Fruit fly (Drosophila melanogaster) whole organism, embryonic: ENCODE data around the gene CG12279.

Experiments
- C15 ChIP-seq: fragments of 200-800 bp; sonication (Bioruptor generic); IDR thresholded peaks from 3 replicates; pipeline ENCODE4 v1.3.6; 2022; ENCODE audit warnings: missing biosample characterization, missing genetic modification characterization
- CG10267 ChIP-seq: fragments of 200-800 bp; sonication (Bioruptor generic); optimal IDR thresholded peaks from 2 replicates; lab custom pipeline; 2018; ENCODE audit warnings: missing biosample characterization, mild to moderate bottlenecking, missing genetic modification characterization, moderate library complexity
- CG10274 ChIP-seq: fragments of 200-800 bp; sonication (Bioruptor generic); optimal IDR thresholded peaks from 3 replicates; lab custom pipeline; 2017; ENCODE audit warnings: missing biosample characterization, mild to moderate bottlenecking, missing genetic modification characterization
- CG10462 ChIP-seq: fragments of 200-800 bp; sonication (Bioruptor generic); optimal IDR thresholded peaks from 2 replicates; lab custom pipeline; 2016; ENCODE audit warnings: missing biosample characterization, missing genetic modification characterization
- CG12659 ChIP-seq: fragments of 200-800 bp; sonication (Bioruptor generic); optimal IDR thresholded peaks from 3 replicates; lab custom pipeline; 2017; ENCODE audit warnings: mild to moderate bottlenecking, missing biosample characterization, missing genetic modification reagents, missing genetic modification characterization
- CG14860 ChIP-seq: fragments of 200-800 bp; sonication (Bioruptor generic); IDR thresholded peaks from 3 replicates; pipeline ENCODE4 v1.3.6; 2022; ENCODE audit warnings: missing biosample characterization, missing genetic modification characterization; ENCODE audit not compliant: partially characterized antibody
- CG1529 ChIP-seq: fragments of 200-800 bp; sonication (Bioruptor generic); optimal IDR thresholded peaks from 3 replicates; lab custom pipeline; 2018; ENCODE audit warnings: missing biosample characterization, missing genetic modification characterization
- CG2202 ChIP-seq: fragments of 200-800 bp; sonication (Bioruptor generic); optimal IDR thresholded peaks from 2 replicates; lab custom pipeline; 2018; ENCODE audit warnings: missing biosample characterization, mild to moderate bottlenecking, missing genetic modification characterization
- CG3065 ChIP-seq: fragments of 200-800 bp; sonication (Bioruptor generic); optimal IDR thresholded peaks from 2 replicates; lab custom pipeline; 2016; ENCODE audit warnings: missing biosample characterization, missing genetic modification characterization
- CG5180 ChIP-seq: fragments of 200-800 bp; sonication (Bioruptor generic); optimal IDR thresholded peaks from 3 replicates; lab custom pipeline; 2017; ENCODE audit warnings: missing biosample characterization, missing genetic modification characterization, mild to moderate bottlenecking, moderate library complexity, missing genetic modification reagents
- CG6175 ChIP-seq: fragments of 200-800 bp; sonication (Bioruptor generic); IDR thresholded peaks from 3 replicates; pipeline ENCODE4 v1.3.6; 2022; ENCODE audit warnings: missing biosample characterization, missing genetic modification characterization
- CG6254 ChIP-seq: fragments of 200-800 bp; sonication (Bioruptor generic); optimal IDR thresholded peaks from 3 replicates; lab custom pipeline; 2017; ENCODE audit warnings: mild to moderate bottlenecking, missing biosample characterization, missing genetic modification reagents, missing genetic modification characterization
- CG6689 ChIP-seq: fragments of 200-800 bp; sonication (Bioruptor generic); IDR thresholded peaks from 2 replicates; pipeline ENCODE4 v1.3.6; 2022; ENCODE audit warnings: missing biosample characterization, missing genetic modification characterization
- CG6791 ChIP-seq: fragments of 200-800 bp; sonication (Bioruptor generic); IDR thresholded peaks from 3 replicates; pipeline ENCODE4 v1.3.6; 2022; ENCODE audit warnings: missing biosample characterization, missing genetic modification characterization; ENCODE audit not compliant: partially characterized antibody
- CG7987 ChIP-seq: fragments of 200-800 bp; sonication (Bioruptor generic); optimal IDR thresholded peaks from 2 replicates; lab custom pipeline; 2018; ENCODE audit warnings: missing biosample characterization, mild to moderate bottlenecking, missing genetic modification characterization, moderate library complexity
- CG9817 ChIP-seq: fragments of 200-800 bp; sonication (Bioruptor generic); optimal IDR thresholded peaks from 2 replicates; lab custom pipeline; 2018; ENCODE audit warnings: missing biosample characterization, mild to moderate bottlenecking, missing genetic modification characterization, moderate library complexity
- CkIIα-i1 ChIP-seq: fragments of 200-800 bp; sonication (Bioruptor generic); IDR thresholded peaks from 2 replicates; pipeline ENCODE4 v1.3.6; 2022; ENCODE audit warnings: missing biosample characterization, missing genetic modification characterization
- Dip2 ChIP-seq: fragments of 200-800 bp; sonication (Bioruptor generic); IDR thresholded peaks from 2 replicates; pipeline ENCODE4 v1.3.6; 2022; ENCODE audit warnings: missing biosample characterization, missing genetic modification characterization
- Doc3 ChIP-seq: fragments of 200-800 bp; sonication (Bioruptor generic); IDR thresholded peaks from 3 replicates; pipeline ENCODE4 v1.3.6; 2022; ENCODE audit warnings: missing biosample characterization, missing genetic modification characterization; ENCODE audit not compliant: partially characterized antibody
- Dref ChIP-seq: fragments of 200-800 bp; sonication (Bioruptor generic); IDR thresholded peaks from 2 replicates; pipeline ENCODE4 v1.3.6; 2022; ENCODE audit warnings: missing biosample characterization, missing genetic modification characterization
- E2f1 ChIP-seq: fragments of 200-800 bp; sonication (Bioruptor generic); IDR thresholded peaks from 2 replicates; pipeline ENCODE4 v1.3.6; 2022; ENCODE audit warnings: missing biosample characterization, missing genetic modification characterization
- Eip74EF ChIP-seq, 2 experiments: fragments of 200-800 bp in 1 of 2; fragments of >200 bp in 1 of 2; sonication (Bioruptor generic) in 1 of 2; optimal IDR thresholded peaks; 2 replicates each; lab custom pipeline; 2017 to 2019; ENCODE audit warnings: missing biosample characterization in 2 of 2, missing genetic modification characterization in 2 of 2, mild to moderate bottlenecking in 1 of 2, moderate library complexity in 1 of 2
- Elba2 ChIP-seq: fragments of 200-800 bp; sonication (Bioruptor generic); optimal IDR thresholded peaks from 3 replicates; lab custom pipeline; 2016; ENCODE audit warnings: missing biosample characterization, missing genetic modification characterization
- GATAe ChIP-seq: fragments of 200-800 bp; sonication (Bioruptor generic); conservative IDR thresholded peaks from 2 replicates; pipeline ENCODE4 v1.3.6; 2022; ENCODE audit warnings: missing biosample characterization, missing genetic modification characterization
- Hr51 ChIP-seq, 2 experiments: fragments of 200-800 bp; sonication (Bioruptor generic); optimal IDR thresholded peaks; 2 replicates in 1 of 2; 3 replicates in 1 of 2; lab custom pipeline; 2016 to 2018; ENCODE audit warnings: missing biosample characterization in 2 of 2, missing genetic modification characterization in 2 of 2, mild to moderate bottlenecking in 1 of 2, moderate library complexity in 1 of 2
- Hsf ChIP-seq: fragments of 200-800 bp; sonication (Bioruptor generic); optimal IDR thresholded peaks from 3 replicates; lab custom pipeline; 2016; ENCODE audit warnings: missing biosample characterization, missing genetic modification characterization
- Mrtf ChIP-seq: fragments of 200-800 bp; sonication (Bioruptor generic); IDR thresholded peaks from 3 replicates; pipeline ENCODE4 v1.3.6; 2022; ENCODE audit warnings: missing biosample characterization, missing genetic modification characterization
- Nf-YB ChIP-seq: fragments of 200-800 bp; sonication (Bioruptor generic); optimal IDR thresholded peaks from 3 replicates; lab custom pipeline; 2019; ENCODE audit warnings: missing biosample characterization, mild to moderate bottlenecking, missing genetic modification characterization, moderate library complexity
- Ravus ChIP-seq: fragments of 200-800 bp; sonication (Bioruptor generic); IDR thresholded peaks from 2 replicates; pipeline ENCODE4 v1.3.6; 2022; ENCODE audit warnings: missing biosample characterization, missing genetic modification characterization
- Side ChIP-seq: fragments of 200-800 bp; sonication (Bioruptor generic); optimal IDR thresholded peaks from 2 replicates; lab custom pipeline; 2016; ENCODE audit warnings: missing biosample characterization, missing genetic modification characterization
- Usf ChIP-seq: fragments of 200-800 bp; sonication (Bioruptor generic); optimal IDR thresholded peaks from 2 replicates; lab custom pipeline; 2017; ENCODE audit warnings: missing genotype, missing biosample characterization, missing genetic modification characterization
- bbx ChIP-seq: fragments of 200-800 bp; sonication (Bioruptor generic); IDR thresholded peaks from 2 replicates; pipeline ENCODE4 v1.3.6; 2022; ENCODE audit warnings: missing biosample characterization, missing genetic modification characterization; ENCODE audit not compliant: partially characterized antibody
- btn ChIP-seq: fragments of 200-800 bp; sonication (Bioruptor generic); optimal IDR thresholded peaks from 2 replicates; lab custom pipeline; 2016; ENCODE audit warnings: missing biosample characterization, missing genetic modification characterization
- cato ChIP-seq: fragments of 200-800 bp; sonication (Bioruptor generic); optimal IDR thresholded peaks from 2 replicates; lab custom pipeline; 2016; ENCODE audit warnings: missing biosample characterization, missing genetic modification characterization, borderline replicate concordance
- cg ChIP-seq: fragments of 200-800 bp; sonication (Bioruptor generic); optimal IDR thresholded peaks from 3 replicates; lab custom pipeline; 2019; ENCODE audit warnings: missing biosample characterization, mild to moderate bottlenecking, missing genetic modification characterization, moderate library complexity
- crol ChIP-seq: fragments of 200-800 bp; sonication (Bioruptor generic); IDR thresholded peaks from 2 replicates; pipeline ENCODE4 v1.3.6; 2022; ENCODE audit warnings: missing biosample characterization, missing genetic modification characterization
- dan ChIP-seq: fragments of 200-800 bp; sonication (Bioruptor generic); IDR thresholded peaks from 2 replicates; pipeline ENCODE4 v1.3.6; 2022; ENCODE audit warnings: missing biosample characterization, missing genetic modification characterization
- danr ChIP-seq: fragments of 200-800 bp; sonication (Bioruptor generic); IDR thresholded peaks from 2 replicates; pipeline ENCODE4 v1.3.6; 2022; ENCODE audit warnings: missing biosample characterization, missing genetic modification characterization
- dm ChIP-seq: fragments of 200-800 bp; sonication (Bioruptor generic); optimal IDR thresholded peaks from 3 replicates; lab custom pipeline; 2016; ENCODE audit warnings: missing biosample characterization, missing genetic modification characterization
- esg ChIP-seq: fragments of 200-800 bp; sonication (Bioruptor generic); conservative IDR thresholded peaks from 2 replicates; pipeline ENCODE4 v1.3.6; 2022; ENCODE audit warnings: missing biosample characterization, missing genetic modification characterization
- gcm ChIP-seq: fragments of 200-800 bp; sonication (Bioruptor generic); optimal IDR thresholded peaks from 2 replicates; lab custom pipeline; 2019; ENCODE audit warnings: missing biosample characterization, mild to moderate bottlenecking, missing genetic modification characterization, moderate library complexity
- hb ChIP-seq: fragments of 200-800 bp; sonication (Bioruptor generic); IDR thresholded peaks from 3 replicates; pipeline ENCODE4 v1.3.6; 2022; ENCODE audit warnings: missing biosample characterization, missing genetic modification characterization; ENCODE audit not compliant: partially characterized antibody
- hth ChIP-seq: fragments of >200 bp; optimal IDR thresholded peaks from 2 replicates; lab custom pipeline; 2017; ENCODE audit warnings: inconsistent platforms
- jing ChIP-seq: fragments of 200-800 bp; sonication (Bioruptor generic); optimal IDR thresholded peaks from 2 replicates; lab custom pipeline; 2018; ENCODE audit warnings: missing biosample characterization, mild to moderate bottlenecking, missing genetic modification characterization
- oc ChIP-seq: fragments of 200-800 bp; sonication (Bioruptor generic); optimal IDR thresholded peaks from 2 replicates; lab custom pipeline; 2018; ENCODE audit warnings: missing biosample characterization, mild to moderate bottlenecking, missing genetic modification characterization, moderate library complexity
- pros ChIP-seq: fragments of 200-800 bp; sonication (Bioruptor generic); optimal IDR thresholded peaks from 3 replicates; lab custom pipeline; 2019; ENCODE audit warnings: missing biosample characterization, mild to moderate bottlenecking, missing genetic modification characterization, moderate library complexity
- rib ChIP-seq: fragments of 200-800 bp; sonication (Bioruptor generic); IDR thresholded peaks from 2 replicates; pipeline ENCODE4 v1.3.6; 2022; ENCODE audit warnings: missing biosample characterization, missing genetic modification characterization
- run ChIP-seq: fragments of 200-800 bp; sonication (Bioruptor generic); optimal IDR thresholded peaks from 3 replicates; lab custom pipeline; 2018; ENCODE audit warnings: missing biosample characterization, mild to moderate bottlenecking, missing genetic modification characterization
- sisA ChIP-seq: fragments of 200-800 bp; sonication (Bioruptor generic); IDR thresholded peaks from 2 replicates; pipeline ENCODE4 v1.3.6; 2022; ENCODE audit warnings: missing biosample characterization, missing genetic modification characterization
- tin ChIP-seq: fragments of 200-800 bp; sonication (Bioruptor generic); optimal IDR thresholded peaks from 3 replicates; lab custom pipeline; 2016; ENCODE audit warnings: missing biosample characterization, missing genetic modification characterization

CG12279 gene

DNA sequence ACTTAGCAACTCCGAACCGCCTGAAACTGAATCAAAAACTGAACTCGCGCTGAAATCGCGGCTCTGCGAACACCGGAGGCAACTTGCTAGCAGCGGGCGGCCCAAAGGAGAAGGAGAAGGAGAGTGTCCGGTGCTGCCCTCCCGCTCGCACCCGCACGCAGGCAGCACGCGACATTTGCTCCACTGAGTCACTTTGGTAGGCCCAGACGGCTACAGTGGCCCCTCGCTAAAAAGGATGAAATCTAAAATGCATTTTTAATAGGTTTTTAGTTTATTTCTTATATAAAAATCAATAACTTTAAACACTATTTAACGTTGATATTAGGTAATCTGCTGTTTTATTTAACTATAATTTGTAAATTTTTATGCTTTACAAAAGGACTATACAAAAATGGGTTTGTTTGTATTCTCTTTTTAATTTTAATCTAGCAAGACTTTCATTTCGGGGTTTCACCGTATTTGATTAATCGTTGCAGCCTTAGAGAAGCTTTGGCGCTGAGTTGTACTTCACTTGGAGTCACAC is 17.6 kb downstream of the CG12279 start, which contains the start of gene Men (continued):
- peak; percentile 7 for TF ChIP-seq CG2202 (tag; lab: Kevin White, UChicago)
- peak; percentile 70 for TF ChIP-seq CG12659 (GFP tag; lab: Kevin White, UChicago)
- TF ChIP-seq dan (GFP tag; lab: Robert Waterston, UW), result no peak
- TF ChIP-seq CG10267 (tag; lab: Kevin White, UChicago), result peak; percentile 35
- TF ChIP-seq esg (GFP tag; lab: Robert Waterston, UW), result peak; percentile 41; the same call in 1 of the 2 replicates
- no peak for TF ChIP-seq btn (GFP tag; lab: Kevin White, UChicago)
- no peak for TF ChIP-seq Dref (GFP tag; lab: Robert Waterston, UW)
- TF ChIP-seq CG10274 (GFP tag; lab: Kevin White, UChicago), result no peak
- TF ChIP-seq CG3065 (GFP tag; lab: Kevin White, UChicago), result no peak
- no peak for TF ChIP-seq crol (GFP tag; lab: Robert Waterston, UW)
- peak; percentile 41 for TF ChIP-seq oc
- TF ChIP-seq Nf-YB (GFP tag; lab: Kevin White, UChicago), result peak; percentile 19
- 0 out of 3 replicates have a peak, but pooled peaks have one; percentile 20 for TF ChIP-seq Mrtf
- TF ChIP-seq Dip2, result no peak
- no peak for TF ChIP-seq Hsf (GFP tag; lab: Kevin White, UChicago)
- TF ChIP-seq run (tag; lab: Kevin White, UChicago), result peak; percentile 31
- TF ChIP-seq cg (GFP tag; lab: Kevin White, UChicago), result no peak
- no peak for TF ChIP-seq danr (GFP tag; lab: Robert Waterston, UW)
- TF ChIP-seq CG10462, result no peak
- TF ChIP-seq CG6175 (GFP tag; lab: Robert Waterston, UW), result no peak
- no peak for TF ChIP-seq hb (GFP tag; lab: Robert Waterston, UW)
- TF ChIP-seq Hr51 (GFP tag; optimal IDR thresholded peaks at IDR 0.05; lab: Kevin White, UChicago), result peak in 1 of 2 experiments; percentile 88
- TF ChIP-seq CkIIα-i1, result no peak
- no peak for TF ChIP-seq CG6254
- no peak for TF ChIP-seq hth (lab: Kevin White, UChicago)
- no peak for TF ChIP-seq dm
- TF ChIP-seq rib (GFP tag; lab: Robert Waterston, UW), result no peak
- peak; percentile 61 for TF ChIP-seq sisA (GFP tag; lab: Robert Waterston, UW)
- peak; percentile 62 for TF ChIP-seq CG9817
- peak; percentile 27 for TF ChIP-seq tin (GFP tag; lab: Kevin White, UChicago)
- no peak for TF ChIP-seq bbx (GFP tag; lab: Robert Waterston, UW)
- TF ChIP-seq Elba2 (GFP tag; lab: Kevin White, UChicago), result no peak
- TF ChIP-seq CG1529 (GFP tag; lab: Kevin White, UChicago), result peak; percentile 25
- TF ChIP-seq Doc3 (GFP tag; lab: Robert Waterston, UW), result no peak
- TF ChIP-seq GATAe (GFP tag; lab: Robert Waterston, UW), result no peak
- peak; percentile 35 for TF ChIP-seq CG5180 (GFP tag; lab: Kevin White, UChicago)
- no peak for TF ChIP-seq jing
- TF ChIP-seq gcm (GFP tag; lab: Kevin White, UChicago), result peak; percentile 47
- no peak for TF ChIP-seq CG6791 (GFP tag; lab: Robert Waterston, UW)
- no peak for TF ChIP-seq pros
- TF ChIP-seq Ravus, result no peak
- TF ChIP-seq Side (GFP tag; lab: Kevin White, UChicago), result no peak
- no peak for TF ChIP-seq CG14860 (GFP tag; lab: Robert Waterston, UW)
- no peak for TF ChIP-seq C15
- no peak for TF ChIP-seq Usf (GFP tag; lab: Kevin White, UChicago)
- peak; percentile 63 for TF ChIP-seq E2f1
- no peak for TF ChIP-seq CG7987 (GFP tag; lab: Kevin White, UChicago)
- TF ChIP-seq cato (GFP tag; lab: Kevin White, UChicago), result no peak
- peak in 1 of 2 experiments; percentile 59 for TF ChIP-seq Eip74EF (GFP tag; optimal IDR thresholded peaks at IDR 0.05; lab: Kevin White, UChicago)
- TF ChIP-seq CG6689 (GFP tag; lab: Robert Waterston, UW), result peak; percentile 54
